Worm (Caenorhabditis elegans) whole organism, L4 larva: ENCODE measurements around the gene K01D12.9.

ENCODE experiments used
- D1046.2 ChIP-seq: fragments of 200-800 bp; sonication (Bioruptor generic); IDR thresholded peaks from 2 replicates; pipeline ENCODE4 v1.3.6; 2022; ENCODE audit warnings: missing genetic modification characterization, missing compliant biosample characterization
- F37D6.2 ChIP-seq: sonication (generic microtip); optimal IDR thresholded peaks from 2 replicates; lab custom pipeline; 2016; ENCODE audit warnings: mild to moderate bottlenecking, missing genetic modification characterization, missing compliant biosample characterization
- R02D3.7 ChIP-seq: fragments of 150-350 bp; sonication (generic microtip); optimal IDR thresholded peaks from 3 replicates; lab custom pipeline; 2014; ENCODE audit warnings: missing biosample characterization, missing genetic modification characterization
- Y105C5A.15 ChIP-seq: fragments of 200-800 bp; sonication (Bioruptor generic); IDR thresholded peaks from 2 replicates; pipeline ENCODE4 v1.3.6; 2022; ENCODE audit warnings: missing genetic modification characterization, missing compliant biosample characterization
- Y75B8A.6 ChIP-seq: fragments of 200-800 bp; sonication (Bioruptor generic); IDR thresholded peaks from 2 replicates; pipeline ENCODE4 v1.3.6; 2022; ENCODE audit warnings: missing genetic modification reagents, missing genetic modification characterization, missing compliant biosample characterization
- aha-1 ChIP-seq: fragments of 150-350 bp; peaks from one replicate; lab custom pipeline; 2014; ENCODE audit warnings: missing biosample characterization, missing genetic modification characterization
- ceh-44 ChIP-seq: fragments of 200-800 bp; sonication (Bioruptor generic); IDR thresholded peaks from 2 replicates; pipeline ENCODE4 v1.3.6; 2022; ENCODE audit warnings: missing genetic modification reagents, missing genetic modification characterization, missing compliant biosample characterization
- ceh-82 ChIP-seq: sonication (generic microtip); optimal IDR thresholded peaks from 2 replicates; lab custom pipeline; 2017; ENCODE audit warnings: missing biosample characterization, missing genetic modification characterization
- daf-16 ChIP-seq, 3 experiments: sonication (generic microtip); optimal IDR thresholded peaks; 2 replicates each; lab custom pipeline; 2016 to 2017; ENCODE audit warnings: missing genetic modification characterization in 3 of 3, missing genetic modification reagents in 3 of 3, mild to moderate bottlenecking in 2 of 3, missing compliant biosample characterization in 2 of 3, missing biosample characterization in 1 of 3, moderate library complexity in 1 of 3
- daf-8 ChIP-seq: fragments of 200-800 bp; sonication (Bioruptor generic); IDR thresholded peaks from 2 replicates; pipeline ENCODE4 v1.3.6; 2022; ENCODE audit warnings: missing genetic modification characterization, missing compliant biosample characterization
- dmd-9 ChIP-seq: fragments of 200-800 bp; sonication (Bioruptor generic); IDR thresholded peaks from 2 replicates; pipeline ENCODE4 v1.3.6; 2022; ENCODE audit warnings: missing genetic modification reagents, missing genetic modification characterization, missing compliant biosample characterization
- jun-1 ChIP-seq: fragments of 150-350 bp; optimal IDR thresholded peaks from 2 replicates; lab custom pipeline; 2014; ENCODE audit warnings: missing biosample characterization, missing genetic modification reagents, missing genetic modification characterization
- lin-13 ChIP-seq: fragments of 150-350 bp; optimal IDR thresholded peaks from 2 replicates; lab custom pipeline; 2014; ENCODE audit warnings: missing biosample characterization, missing genetic modification reagents, missing genetic modification characterization
- lin-39 ChIP-seq: fragments of 150-350 bp; optimal IDR thresholded peaks from 2 replicates; lab custom pipeline; 2014; ENCODE audit warnings: missing biosample characterization, missing genetic modification reagents, missing genetic modification characterization
- madf-9 ChIP-seq: fragments of 200-800 bp; sonication (Bioruptor generic); conservative IDR thresholded peaks from 2 replicates; pipeline ENCODE4 v1.3.6; 2022; ENCODE audit warnings: missing genetic modification reagents, missing genetic modification characterization, missing compliant biosample characterization
- nhr-10 ChIP-seq: fragments of 150-350 bp; optimal IDR thresholded peaks from 2 replicates; lab custom pipeline; 2014; ENCODE audit warnings: missing biosample characterization, missing genetic modification characterization
- nhr-111 ChIP-seq: fragments of 200-800 bp; sonication (Bioruptor generic); optimal IDR thresholded peaks from 2 replicates; lab custom pipeline; 2018; ENCODE audit warnings: mild to moderate bottlenecking, missing genetic modification characterization, missing compliant biosample characterization
- nhr-25 ChIP-seq: sonication (generic microtip); optimal IDR thresholded peaks from 2 replicates; lab custom pipeline; 2017; ENCODE audit warnings: missing genetic modification characterization, mild to moderate bottlenecking, missing compliant biosample characterization, antibody characterized with exemption, moderate library complexity, borderline replicate concordance; ENCODE audit not compliant: insufficient read depth
- nhr-28 ChIP-seq: fragments of 150-350 bp; optimal IDR thresholded peaks from 2 replicates; lab custom pipeline; 2014; ENCODE audit warnings: missing biosample characterization, missing genetic modification characterization
- nhr-42 ChIP-seq: fragments of 200-800 bp; sonication (Bioruptor generic); IDR thresholded peaks from 2 replicates; pipeline ENCODE4 v1.3.6; 2022; ENCODE audit warnings: missing genetic modification characterization, missing compliant biosample characterization
- nhr-6 ChIP-seq: fragments of 150-350 bp; optimal IDR thresholded peaks from 2 replicates; lab custom pipeline; 2014; ENCODE audit warnings: missing biosample characterization, missing genetic modification characterization
- nhr-76 ChIP-seq: fragments of 150-350 bp; optimal IDR thresholded peaks from 2 replicates; lab custom pipeline; 2014; ENCODE audit warnings: missing biosample characterization, missing genetic modification characterization
- saeg-2 ChIP-seq: fragments of 200-800 bp; sonication (Bioruptor generic); IDR thresholded peaks from 2 replicates; pipeline ENCODE4 v1.3.6; 2022; ENCODE audit warnings: missing genetic modification reagents, missing genetic modification characterization, missing compliant biosample characterization
- spr-3 ChIP-seq: fragments of 200-800 bp; sonication (Bioruptor generic); optimal IDR thresholded peaks from 2 replicates; lab custom pipeline; 2018; ENCODE audit warnings: mild to moderate bottlenecking, missing genetic modification characterization, missing compliant biosample characterization
- tra-1 ChIP-seq: fragments of 200-800 bp; sonication (Bioruptor generic); IDR thresholded peaks from 2 replicates; pipeline ENCODE4 v1.3.6; 2022; ENCODE audit warnings: missing genetic modification reagents, missing genetic modification characterization, missing compliant biosample characterization
- unc-39 ChIP-seq: sonication (generic microtip); optimal IDR thresholded peaks from 2 replicates; lab custom pipeline; 2017; ENCODE audit warnings: missing biosample characterization, missing genetic modification characterization
- unc-62 ChIP-seq, 3 experiments: fragments of 150-350 bp in 1 of 3; sonication (generic microtip); optimal IDR thresholded peaks in 2 of 3; peaks in 1 of 3; 1 replicate in 1 of 3; 2 replicates in 2 of 3; lab custom pipeline; 2014 to 2017; ENCODE audit warnings: missing biosample characterization in 3 of 3, missing genetic modification characterization in 3 of 3, missing genetic modification reagents in 3 of 3, missing genotype in 1 of 3
- zip-11 ChIP-seq: fragments of 200-800 bp; sonication (Bioruptor generic); IDR thresholded peaks from 2 replicates; pipeline ENCODE4 v1.3.6; 2022; ENCODE audit warnings: missing genetic modification characterization, missing compliant biosample characterization
- zip-2 ChIP-seq: fragments of 150-350 bp; optimal IDR thresholded peaks from 2 replicates; lab custom pipeline; 2014; ENCODE audit warnings: missing biosample characterization, missing genetic modification characterization

The K01D12.9 gene

DNA sequence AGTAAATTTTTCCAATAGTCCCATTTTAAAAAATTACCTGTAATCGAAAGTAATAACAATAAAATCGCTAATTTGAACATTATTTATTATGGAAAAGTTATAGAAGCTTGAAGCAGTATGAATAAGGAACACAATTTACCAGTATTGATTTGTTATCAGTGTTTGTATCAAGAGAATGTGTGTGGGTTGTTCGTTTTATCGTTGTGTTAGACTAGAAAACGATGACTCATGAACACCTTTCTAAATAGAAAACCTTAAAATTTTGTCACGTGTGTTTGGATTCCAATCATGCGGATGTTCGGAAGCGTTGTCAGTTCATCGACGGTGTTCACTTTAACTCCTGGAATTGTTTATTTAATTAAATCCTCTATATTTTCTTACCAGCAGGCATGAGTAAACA is 27.7 kb upstream of the K01D12.9 start, which contains the start of gene C54D10.13 (continued):
- TF ChIP-seq lin-39 (tag; lab: Kevin White, UChicago) (no peak), Y75B8A.6 (GFP tag; lab: Robert Waterston, UW) (no peak), nhr-6 (tag; lab: Kevin White, UChicago) (peak; percentile 19)

ce11 chrV:12429039-12429438 is 24.6 kb upstream of the K01D12.9 start, which contains the start of gene C54D10.5:
C54D10.5 (plus strand) TSS chrV:12429339.
- TF ChIP-seq nhr-10 (tag; lab: Kevin White, UChicago) (no peak), saeg-2 (GFP tag; lab: Robert Waterston, UW) (no peak), daf-8 (GFP tag; lab: Robert Waterston, UW) (no peak), tra-1 (GFP tag; lab: Robert Waterston, UW) (no peak), F37D6.2 (tag; lab: Kevin White, UChicago) (no peak), jun-1 (tag; lab: Kevin White, UChicago) (no peak)

DNA sequence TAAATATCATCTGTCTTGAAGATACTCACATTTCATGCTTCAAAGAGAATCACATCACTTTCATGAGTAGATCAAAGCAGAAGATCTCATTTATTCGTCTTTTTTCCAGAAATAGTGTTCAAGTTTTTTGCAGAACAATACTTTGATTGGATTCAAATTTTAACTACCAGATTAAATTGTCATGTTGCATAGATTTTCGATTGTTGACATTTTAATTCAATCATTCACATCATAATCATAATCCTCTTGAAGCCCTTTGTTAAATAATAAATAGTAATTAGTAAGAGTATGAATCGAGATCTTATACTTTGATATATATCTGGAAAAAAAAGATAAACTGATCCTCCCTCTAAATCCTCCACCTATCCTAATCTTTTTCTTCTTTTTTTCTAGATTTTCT is 23.4 kb upstream of the K01D12.9 start:
- TF ChIP-seq D1046.2 (GFP tag; lab: Robert Waterston, UW) = no peak
- TF ChIP-seq nhr-76 (tag; lab: Kevin White, UChicago) = no peak
- no peak for TF ChIP-seq Y105C5A.15
- TF ChIP-seq R02D3.7 = no peak
- TF ChIP-seq ceh-44 (GFP tag; lab: Robert Waterston, UW) = no peak
- no peak for TF ChIP-seq nhr-42 (GFP tag; lab: Robert Waterston, UW)
- no peak for TF ChIP-seq unc-62 (GFP tag; optimal IDR thresholded peaks at IDR 0.05 in 1 of 2; lab: Kevin White, UChicago)
- no peak for TF ChIP-seq unc-62 (tag; optimal IDR thresholded peaks at IDR 0.05; lab: Kevin White, UChicago)
- TF ChIP-seq Y75B8A.6 (GFP tag; lab: Robert Waterston, UW) = no peak
- no peak for TF ChIP-seq nhr-111 (GFP tag; lab: Kevin White, UChicago)
- TF ChIP-seq nhr-28 = no peak
- TF ChIP-seq zip-11 (GFP tag; lab: Robert Waterston, UW) = no peak
- no peak for TF ChIP-seq nhr-25 (tag; lab: Kevin White, UChicago)
- no peak for TF ChIP-seq madf-9 (GFP tag; lab: Robert Waterston, UW)
- no peak for TF ChIP-seq unc-39 (tag; lab: Kevin White, UChicago)

ce11 chrV:12421360-12421759 is 16.9 kb upstream of the K01D12.9 start:
- TF ChIP-seq aha-1 (tag; lab: Kevin White, UChicago) = peak; percentile 61
- TF ChIP-seq unc-62 (GFP tag; optimal IDR thresholded peaks at IDR 0.05 in 1 of 2; lab: Kevin White, UChicago) = no peak
- no peak for TF ChIP-seq unc-62 (tag; optimal IDR thresholded peaks at IDR 0.05; lab: Kevin White, UChicago)

DNA sequence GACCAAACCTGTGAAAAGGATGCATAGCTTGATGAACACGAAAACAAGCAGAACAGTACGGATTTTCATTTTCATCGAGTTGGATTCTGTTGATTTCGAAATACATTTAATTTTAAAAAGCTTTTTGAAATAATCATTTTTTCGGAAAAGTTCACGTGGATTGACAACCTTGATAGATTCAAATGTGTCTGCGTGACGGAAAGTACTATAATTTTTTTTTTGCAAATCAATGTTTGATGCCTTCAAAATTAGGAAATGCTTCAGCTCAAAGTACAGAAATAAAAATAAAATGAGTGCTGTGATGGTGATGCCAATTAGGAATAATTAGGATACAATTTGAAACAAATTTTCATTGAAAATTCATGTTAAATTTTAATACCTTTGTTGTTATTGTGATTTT is 16.4 kb upstream of the K01D12.9 start, which contains the start of gene C54D10.4:
TSS of gene C54D10.4 (minus strand) at position 101 of the 400 bp plus-strand sequence.
- TF ChIP-seq ceh-82 (no peak), zip-2 (tag; lab: Kevin White, UChicago) (no peak), daf-16 (GFP tag; optimal IDR thresholded peaks at IDR 0.05; lab: Kevin White, UChicago) (no peak), daf-16 (tag; optimal IDR thresholded peaks at IDR 0.05; lab: Kevin White, UChicago) (no peak)

- peak in 1 of 2 experiments; percentile 87 for TF ChIP-seq unc-62 (GFP tag; optimal IDR thresholded peaks at IDR 0.05 in 1 of 2; lab: Kevin White, UChicago)
- TF ChIP-seq unc-62 (tag; optimal IDR thresholded peaks at IDR 0.05; lab: Kevin White, UChicago) = no peak
- no peak for TF ChIP-seq spr-3 (GFP tag; lab: Kevin White, UChicago)
Measured at ce11 chrV:12418292-12418691, 13.8 kb upstream of the K01D12.9 start, which contains the start of gene C54D10.3. C54D10.3 (plus strand) TSS chrV:12418592.

ce11 chrV:12417277-12417676 is 12.8 kb upstream of the K01D12.9 start, which contains the start of gene cdr-3:
cdr-3 (minus strand) TSS chrV:12417377.
- TF ChIP-seq saeg-2 (GFP tag; lab: Robert Waterston, UW) = no peak
- TF ChIP-seq lin-13 (GFP tag; lab: Kevin White, UChicago) = no peak
- TF ChIP-seq dmd-9 = no peak
- TF ChIP-seq, all 104 proteins: peak for 0
